Fruit fly (Drosophila melanogaster) whole organism, prepupa: ENCODE data around the gene NTPase.

ENCODE experiments used
- Blimp-1 ChIP-seq: fragments of 200-800 bp; sonication (Bioruptor generic); optimal IDR thresholded peaks from 3 replicates; lab custom pipeline; 2017; ENCODE audit warnings: missing biosample characterization, missing genetic modification characterization, mild to moderate bottlenecking, moderate library complexity, missing genetic modification reagents
- CG10669 ChIP-seq: fragments of 200-800 bp; sonication (Bioruptor generic); optimal IDR thresholded peaks from 3 replicates; lab custom pipeline; 2018; ENCODE audit warnings: missing biosample characterization, mild to moderate bottlenecking, missing genetic modification characterization, moderate library complexity
- CG3032 ChIP-seq: fragments of 200-800 bp; optimal IDR thresholded peaks from 2 replicates; lab custom pipeline; 2019; ENCODE audit warnings: missing biosample characterization, mild to moderate bottlenecking, missing genetic modification characterization, moderate library complexity
- CG32006 ChIP-seq: fragments of 200-800 bp; sonication (Bioruptor generic); optimal IDR thresholded peaks from 3 replicates; lab custom pipeline; 2017; ENCODE audit warnings: missing biosample characterization, mild to moderate bottlenecking, missing genetic modification characterization
- CG6792 ChIP-seq: fragments of 200-800 bp; sonication (Bioruptor generic); optimal IDR thresholded peaks from 3 replicates; lab custom pipeline; 2016; ENCODE audit warnings: missing biosample characterization, missing genetic modification characterization
- CG6808 ChIP-seq: fragments of 200-800 bp; sonication (Bioruptor generic); optimal IDR thresholded peaks from 3 replicates; lab custom pipeline; 2017; ENCODE audit warnings: missing biosample characterization, missing genetic modification characterization, mild to moderate bottlenecking, moderate library complexity, missing genetic modification reagents
- Gug ChIP-seq: fragments of 200-800 bp; sonication (Bioruptor generic); IDR thresholded peaks from 2 replicates; pipeline ENCODE4 v1.3.6; 2022; ENCODE audit warnings: missing biosample characterization, missing genetic modification characterization
- Met ChIP-seq: fragments of 200-800 bp; sonication (Bioruptor generic); optimal IDR thresholded peaks from 3 replicates; lab custom pipeline; 2016; ENCODE audit warnings: missing biosample characterization, missing genetic modification characterization
- OdsH ChIP-seq: fragments of 200-800 bp; sonication (Bioruptor generic); optimal IDR thresholded peaks from 3 replicates; lab custom pipeline; 2016; ENCODE audit warnings: missing biosample characterization, missing genetic modification characterization
- Sox102F ChIP-seq: fragments of 200-800 bp; sonication (Bioruptor generic); optimal IDR thresholded peaks from 2 replicates; lab custom pipeline; 2016; ENCODE audit warnings: missing biosample characterization, mild to moderate bottlenecking, missing genetic modification characterization
- cyc ChIP-seq: fragments of 200-800 bp; sonication (Bioruptor generic); optimal IDR thresholded peaks from 3 replicates; lab custom pipeline; 2016; ENCODE audit warnings: missing biosample characterization, missing genetic modification characterization
- esn ChIP-seq: fragments of 200-800 bp; sonication (Bioruptor generic); optimal IDR thresholded peaks from 2 replicates; lab custom pipeline; 2016; ENCODE audit warnings: missing biosample characterization, mild to moderate bottlenecking, missing genetic modification characterization, moderate library complexity

dm6 chr2L:2901445-2901844, 15.8 kb upstream of the NTPase start:
- no peak for TF ChIP-seq OdsH (GFP tag; lab: Kevin White, UChicago)
- TF ChIP-seq CG3032 (tag; lab: Kevin White, UChicago): no peak
- TF ChIP-seq Gug (GFP tag; lab: Robert Waterston, UW): no peak
- no peak for TF ChIP-seq CG6792 (GFP tag; lab: Kevin White, UChicago)
- no peak for TF ChIP-seq esn (GFP tag; lab: Kevin White, UChicago)
- TF ChIP-seq Sox102F: no peak
- TF ChIP-seq cyc: no peak
- TF ChIP-seq CG6808 (GFP tag; lab: Kevin White, UChicago): no peak
- no peak for TF ChIP-seq Blimp-1 (GFP tag; lab: Kevin White, UChicago)
- no peak for TF ChIP-seq Met (GFP tag; lab: Kevin White, UChicago)
- TF ChIP-seq CG10669 (GFP tag; lab: Kevin White, UChicago): no peak
- peak; percentile 1 for TF ChIP-seq CG32006 (GFP tag; lab: Kevin White, UChicago)
